Fruit fly (Drosophila melanogaster) whole organism, pupa: ENCODE results near the gene CG42359.

Experiments used
- CG10348 ChIP-seq: fragments of 200-800 bp; sonication (Bioruptor generic); IDR thresholded peaks from 2 replicates; pipeline ENCODE4 v1.3.6; 2022; ENCODE audit warnings: missing biosample characterization, missing genetic modification characterization
- CG12605 ChIP-seq: fragments of 200-800 bp; sonication (Bioruptor generic); IDR thresholded peaks from 2 replicates; pipeline ENCODE4 v1.3.6; 2022; ENCODE audit warnings: missing biosample characterization, missing genetic modification characterization
- CG13204 ChIP-seq: fragments of 200-800 bp; sonication (Bioruptor generic); optimal IDR thresholded peaks from 2 replicates; lab custom pipeline; 2018; ENCODE audit warnings: missing biosample characterization, mild to moderate bottlenecking, missing genetic modification characterization, moderate library complexity
- CG14655 ChIP-seq: fragments of 200-800 bp; sonication (Bioruptor generic); optimal IDR thresholded peaks from 3 replicates; lab custom pipeline; 2017; ENCODE audit warnings: mild to moderate bottlenecking, missing biosample characterization, missing genetic modification reagents, missing genetic modification characterization
- CG15710 ChIP-seq: fragments of 200-800 bp; sonication (Bioruptor generic); optimal IDR thresholded peaks from 2 replicates; lab custom pipeline; 2018; ENCODE audit warnings: missing biosample characterization, mild to moderate bottlenecking, missing genetic modification characterization, moderate library complexity
- CG17806 ChIP-seq: fragments of 200-800 bp; sonication (Bioruptor generic); optimal IDR thresholded peaks from 2 replicates; lab custom pipeline; 2018; ENCODE audit warnings: missing biosample characterization, mild to moderate bottlenecking, missing genetic modification characterization, moderate library complexity
- CG32121 ChIP-seq: fragments of 200-800 bp; sonication (Bioruptor generic); IDR thresholded peaks from 2 replicates; pipeline ENCODE4 v1.3.6; 2022; ENCODE audit warnings: missing biosample characterization, missing genetic modification characterization
- CG34367 ChIP-seq: fragments of 200-800 bp; sonication (Bioruptor generic); optimal IDR thresholded peaks from 2 replicates; lab custom pipeline; 2018; ENCODE audit warnings: missing biosample characterization, mild to moderate bottlenecking, missing genetic modification characterization
- CG4496 ChIP-seq: fragments of 200-800 bp; sonication (Bioruptor generic); IDR thresholded peaks from 3 replicates; pipeline ENCODE4 v1.3.6; 2022; ENCODE audit warnings: missing biosample characterization, missing genetic modification characterization
- CG8159 ChIP-seq: fragments of 200-800 bp; sonication (Bioruptor generic); optimal IDR thresholded peaks from 3 replicates; lab custom pipeline; 2018; ENCODE audit warnings: missing biosample characterization, mild to moderate bottlenecking, missing genetic modification characterization, moderate library complexity
- CG8301 ChIP-seq: fragments of 200-800 bp; sonication (Bioruptor generic); optimal IDR thresholded peaks from 2 replicates; lab custom pipeline; 2018; ENCODE audit warnings: missing biosample characterization, mild to moderate bottlenecking, missing genetic modification characterization
- CG9948 ChIP-seq: fragments of 200-800 bp; sonication (Bioruptor generic); optimal IDR thresholded peaks from 2 replicates; lab custom pipeline; 2018; ENCODE audit warnings: missing biosample characterization, mild to moderate bottlenecking, missing genetic modification characterization, moderate library complexity
- D1 ChIP-seq: fragments of 200-800 bp; sonication (Bioruptor generic); optimal IDR thresholded peaks from 2 replicates; lab custom pipeline; 2018; ENCODE audit warnings: missing biosample characterization, mild to moderate bottlenecking, missing genetic modification characterization, moderate library complexity
- EcR ChIP-seq: fragments of 200-800 bp; sonication (Bioruptor generic); optimal IDR thresholded peaks from 3 replicates; lab custom pipeline; 2019; ENCODE audit warnings: missing biosample characterization, missing genetic modification characterization, mild to moderate bottlenecking, moderate library complexity, missing genetic modification reagents
- Ets98B ChIP-seq: fragments of 200-800 bp; sonication (Bioruptor generic); IDR thresholded peaks from 2 replicates; pipeline ENCODE4 v1.3.6; 2022; ENCODE audit warnings: missing biosample characterization, missing genetic modification characterization
- Pif1A ChIP-seq: fragments of 200-800 bp; sonication (Bioruptor generic); optimal IDR thresholded peaks from 3 replicates; lab custom pipeline; 2016; ENCODE audit warnings: missing biosample characterization, missing genetic modification characterization
- Pif1B ChIP-seq: fragments of 200-800 bp; sonication (Bioruptor generic); optimal IDR thresholded peaks from 3 replicates; lab custom pipeline; 2016; ENCODE audit warnings: missing biosample characterization, missing genetic modification characterization
- Snoo ChIP-seq: fragments of 200-800 bp; sonication (Bioruptor generic); optimal IDR thresholded peaks from 3 replicates; lab custom pipeline; 2017; ENCODE audit warnings: missing biosample characterization, mild to moderate bottlenecking, missing genetic modification characterization, inconsistent platforms
- fd96Ca ChIP-seq: fragments of 200-800 bp; sonication (Bioruptor generic); IDR thresholded peaks from 3 replicates; pipeline ENCODE4 v1.3.6; 2022; ENCODE audit warnings: missing biosample characterization, missing genetic modification characterization
- gl ChIP-seq: fragments of 200-800 bp; sonication (Bioruptor generic); optimal IDR thresholded peaks from 2 replicates; lab custom pipeline; 2018; ENCODE audit warnings: missing biosample characterization, mild to moderate bottlenecking, missing genetic modification characterization
- rn ChIP-seq: fragments of 200-800 bp; sonication (Bioruptor generic); IDR thresholded peaks from 2 replicates; pipeline ENCODE4 v1.3.6; 2022; ENCODE audit warnings: missing biosample characterization, missing genetic modification characterization

CG42359 gene

DNA sequence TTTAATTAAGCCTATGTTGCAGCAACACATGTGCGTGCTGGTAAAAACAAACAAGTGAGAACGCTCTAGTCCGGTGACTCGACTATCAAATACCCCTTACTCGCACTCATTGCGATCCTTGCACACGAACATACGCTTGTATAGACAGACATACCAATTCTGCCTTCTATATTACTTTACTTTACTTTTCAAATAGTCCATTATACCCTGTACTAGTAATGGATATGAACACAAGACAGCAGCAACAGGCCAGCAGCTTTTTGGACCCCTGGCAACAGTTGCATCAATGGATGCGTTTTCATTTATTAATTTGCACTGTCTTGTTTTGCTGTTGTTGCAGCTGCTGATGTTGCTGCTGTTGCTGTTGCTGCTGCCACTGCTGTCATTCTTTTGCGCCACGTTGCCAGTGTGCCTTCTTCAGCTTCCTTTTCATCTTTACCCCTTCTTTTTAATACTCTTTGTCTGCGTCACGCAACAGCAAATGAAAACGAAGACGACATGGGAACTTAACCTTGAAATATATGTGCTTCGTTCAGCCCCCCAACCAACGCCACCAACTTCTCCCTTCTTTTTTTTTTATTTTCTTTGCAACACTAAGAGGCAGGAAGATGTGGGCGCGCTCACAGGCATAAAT is 43.5 kb downstream of the CG42359 start:
- TF ChIP-seq D1 (tag; lab: Kevin White, UChicago) = peak; percentile 28
- peak; percentile 90 for TF ChIP-seq CG12605 (GFP tag; lab: Robert Waterston, UW)
- peak; percentile 83 for TF ChIP-seq CG9948 (tag; lab: Kevin White, UChicago)
- TF ChIP-seq fd96Ca (GFP tag; lab: Robert Waterston, UW) = peak; percentile 95
- TF ChIP-seq EcR (GFP tag; lab: Kevin White, UChicago) = peak; percentile 62
- TF ChIP-seq CG14655 (GFP tag; lab: Kevin White, UChicago) = peak; percentile 82
- TF ChIP-seq rn (GFP tag; lab: Robert Waterston, UW) = peak; percentile 74
- TF ChIP-seq CG17806 (tag; lab: Kevin White, UChicago) = peak; percentile 86
- peak; percentile 89 for TF ChIP-seq CG32121 (GFP tag; lab: Robert Waterston, UW)
- TF ChIP-seq CG34367 = peak; percentile 84
- peak; percentile 84 for TF ChIP-seq CG8159 (tag; lab: Kevin White, UChicago)
- peak; percentile 87 for TF ChIP-seq Pif1B (GFP tag; lab: Kevin White, UChicago)
- TF ChIP-seq Pif1A (GFP tag; lab: Kevin White, UChicago) = peak; percentile 89
- TF ChIP-seq CG15710 = peak; percentile 85
- peak; percentile 44 for TF ChIP-seq CG10348 (GFP tag; lab: Robert Waterston, UW)
- TF ChIP-seq CG4496 = peak; percentile 95
- peak; percentile 56 for TF ChIP-seq CG13204
- peak; percentile 88 for TF ChIP-seq Ets98B
- TF ChIP-seq CG8301 (tag; lab: Kevin White, UChicago) = peak; percentile 71
- TF ChIP-seq Snoo (tag; lab: Kevin White, UChicago) = peak; percentile 78
- peak; percentile 71 for TF ChIP-seq gl

dm6 chr3R:19113836-19114235 is 48.3 kb downstream of the CG42359 start:
- peak; percentile 42 for TF ChIP-seq Pif1B (GFP tag; lab: Kevin White, UChicago)
- TF ChIP-seq Snoo (tag; lab: Kevin White, UChicago) = peak; percentile 64
- TF ChIP-seq rn (GFP tag; lab: Robert Waterston, UW) = no peak
- TF ChIP-seq CG14655 (GFP tag; lab: Kevin White, UChicago) = peak; percentile 26
- peak; percentile 15 for TF ChIP-seq CG8159 (tag; lab: Kevin White, UChicago)
- peak; percentile 34 for TF ChIP-seq Pif1A (GFP tag; lab: Kevin White, UChicago)
- TF ChIP-seq D1 (tag; lab: Kevin White, UChicago) = no peak
- TF ChIP-seq CG17806 (tag; lab: Kevin White, UChicago) = peak; percentile 7
- peak; percentile 16 for TF ChIP-seq CG9948 (tag; lab: Kevin White, UChicago)

DNA sequence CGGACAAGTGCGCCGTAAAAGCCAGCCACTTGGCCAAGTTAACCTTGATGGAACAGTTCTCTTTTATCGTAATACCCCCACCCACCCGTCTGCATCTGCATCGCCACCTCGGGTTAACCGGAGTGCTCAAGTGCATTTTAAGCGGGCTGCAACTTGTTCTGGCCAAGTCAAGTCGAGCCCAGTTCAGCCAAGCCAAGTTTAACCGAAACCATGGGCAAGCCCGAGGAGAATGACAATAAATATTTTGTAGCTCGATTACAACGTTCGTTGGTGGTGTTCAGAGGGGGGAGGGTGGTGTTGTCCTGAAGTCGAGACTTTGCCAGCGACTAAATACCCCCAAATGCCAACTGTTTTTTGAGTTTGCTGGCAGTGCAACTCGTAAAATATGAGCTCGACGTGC is 49.7 kb downstream of the CG42359 start:
- TF ChIP-seq CG13204 (peak; percentile 4), EcR (GFP tag; lab: Kevin White, UChicago) (peak; percentile 76), Pif1B (GFP tag; lab: Kevin White, UChicago) (no peak), CG4496 (no peak), fd96Ca (GFP tag; lab: Robert Waterston, UW) (0 out of 3 replicates have a peak, but pooled peaks have one; percentile 21), CG9948 (tag; lab: Kevin White, UChicago) (no peak), CG34367 (no peak), Snoo (tag; lab: Kevin White, UChicago) (no peak)
